Worm (Caenorhabditis elegans) whole organism, dauer: ENCODE results near the gene H39E23.3.

Experiments
- unc-62 ChIP-seq: sonication (generic microtip); optimal IDR thresholded peaks from 2 replicates; lab custom pipeline; 2017; ENCODE audit warnings: missing biosample characterization, missing genetic modification reagents, missing genetic modification characterization

The H39E23.3 gene

DNA sequence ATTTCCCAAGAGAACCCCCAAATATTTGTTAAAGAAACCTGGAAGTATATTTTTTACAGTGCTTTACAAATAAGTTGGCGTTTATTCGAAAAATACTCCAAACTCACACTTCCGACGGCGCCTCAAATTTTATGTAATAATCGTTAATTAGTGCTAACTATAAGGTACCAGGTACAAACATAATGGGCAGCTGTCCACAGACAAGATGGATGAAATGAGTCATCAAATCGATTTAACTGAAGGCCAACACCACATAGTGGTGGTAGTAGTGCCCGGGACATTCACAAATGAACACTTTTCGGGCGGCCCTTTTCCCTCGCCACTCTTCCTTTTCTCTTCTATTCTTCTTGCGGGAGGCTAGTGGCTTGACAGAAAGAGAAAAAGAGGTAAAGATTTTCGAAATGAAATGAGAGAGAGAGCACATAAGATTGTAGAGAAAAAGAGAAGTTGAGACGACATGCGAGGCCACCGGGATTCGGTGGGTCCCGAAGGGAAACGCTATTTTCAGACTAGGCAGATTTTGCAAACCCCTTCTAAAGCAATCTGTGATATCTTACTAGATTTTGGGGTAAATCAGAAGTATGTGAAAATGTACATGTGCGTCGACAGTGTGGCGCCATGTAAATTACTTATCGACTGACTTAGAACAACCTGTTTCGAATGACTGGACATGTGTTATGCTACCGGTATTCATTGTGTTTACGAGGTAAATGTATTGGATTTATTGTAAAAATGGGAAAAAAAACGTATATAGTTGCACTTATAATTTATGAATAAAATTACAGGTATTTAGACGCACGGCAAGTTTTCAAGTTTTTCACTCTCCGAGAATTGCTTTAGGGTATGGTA lies 31.9 kb downstream of the H39E23.3 start:
- no peak for TF ChIP-seq unc-62 (GFP tag; lab: Kevin White, UChicago)

- TF ChIP-seq unc-62 (GFP tag; lab: Kevin White, UChicago) = no peak
These were observed 33.1 kb downstream of the H39E23.3 start for ce11 chrV:14140733-14141132.

ce11 chrV:14141846-14142245 lies 34.2 kb downstream of the H39E23.3 start:
- TF ChIP-seq unc-62 (GFP tag; lab: Kevin White, UChicago) = no peak

DNA sequence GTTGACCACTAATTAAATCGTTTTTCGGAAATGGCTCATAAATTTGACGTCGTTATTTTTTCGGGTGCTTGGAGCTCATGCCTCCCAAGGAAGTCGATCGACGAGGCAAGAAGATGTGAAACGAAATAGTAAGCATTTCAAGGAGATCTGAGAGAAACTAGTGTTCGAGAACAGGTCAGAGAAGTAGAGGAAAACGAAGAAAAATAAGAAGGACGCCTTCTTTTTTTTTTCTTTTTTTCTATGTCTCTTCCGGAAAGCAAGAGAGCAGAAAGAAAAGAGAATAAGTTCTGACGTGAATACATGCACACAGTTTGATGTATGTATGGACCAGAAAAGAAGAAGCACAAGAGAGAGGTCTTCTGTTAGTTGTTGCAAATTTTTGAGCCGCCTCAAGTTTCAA lies 36.0 kb downstream of the H39E23.3 start:
- TF ChIP-seq unc-62 (GFP tag; lab: Kevin White, UChicago) = no peak

DNA sequence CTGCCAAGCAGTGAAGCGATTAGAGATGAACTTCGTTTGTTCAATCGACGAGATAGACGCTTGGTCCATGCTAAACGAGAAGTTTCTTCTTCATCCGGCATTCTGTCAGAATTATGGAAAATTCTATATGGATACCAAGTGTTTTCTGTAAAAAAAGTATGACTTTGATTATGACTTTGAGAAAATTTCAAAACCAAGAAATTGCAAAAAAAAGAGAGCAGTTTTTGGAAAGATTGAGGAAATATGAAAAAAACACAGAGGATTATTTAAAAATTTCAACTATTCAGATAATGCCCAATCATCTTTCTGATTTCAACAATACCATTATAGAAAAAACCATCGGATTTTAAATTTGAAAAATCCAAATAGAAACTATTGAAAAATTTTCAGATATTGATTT lies 37.7 kb downstream of the H39E23.3 start, which contains the start of gene par-1:
par-1 (minus strand) TSS at position 101 of the 400 bp plus-strand sequence.
- TF ChIP-seq unc-62 (GFP tag; lab: Kevin White, UChicago) = no peak

DNA sequence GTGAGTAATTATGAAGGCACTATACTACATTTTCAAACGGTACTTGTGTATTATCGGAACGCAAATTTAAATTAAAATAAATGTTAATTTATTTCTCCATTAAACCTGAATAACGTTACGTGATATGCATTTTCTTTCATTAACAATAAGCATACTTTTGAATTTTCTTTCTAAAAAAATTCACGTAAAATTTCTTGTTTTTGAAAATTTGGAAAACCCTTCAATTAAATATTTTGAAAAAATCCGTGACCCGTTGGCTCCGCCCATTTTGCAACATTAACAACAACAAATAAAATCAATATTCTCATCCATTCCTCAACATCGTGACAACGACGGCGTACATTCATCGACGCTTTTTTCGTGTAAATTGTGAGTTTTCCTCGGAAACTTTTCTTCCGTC lies 38.6 kb downstream of the H39E23.3 start, which contains the start of gene acs-10:
acs-10 (plus strand) TSS at position 301 of the 400 bp plus-strand sequence.
- no peak for TF ChIP-seq unc-62 (GFP tag; lab: Kevin White, UChicago)

ce11 chrV:14147114-14147513 lies 39.5 kb downstream of the H39E23.3 start:
- TF ChIP-seq unc-62 (GFP tag; lab: Kevin White, UChicago) = no peak

ce11 chrV:14149125-14149524 lies 41.5 kb downstream of the H39E23.3 start:
- TF ChIP-seq unc-62 (GFP tag; lab: Kevin White, UChicago) = no peak

ce11 chrV:14150966-14151365 lies 43.4 kb downstream of the H39E23.3 start:
- TF ChIP-seq unc-62 (GFP tag; lab: Kevin White, UChicago) = no peak

DNA sequence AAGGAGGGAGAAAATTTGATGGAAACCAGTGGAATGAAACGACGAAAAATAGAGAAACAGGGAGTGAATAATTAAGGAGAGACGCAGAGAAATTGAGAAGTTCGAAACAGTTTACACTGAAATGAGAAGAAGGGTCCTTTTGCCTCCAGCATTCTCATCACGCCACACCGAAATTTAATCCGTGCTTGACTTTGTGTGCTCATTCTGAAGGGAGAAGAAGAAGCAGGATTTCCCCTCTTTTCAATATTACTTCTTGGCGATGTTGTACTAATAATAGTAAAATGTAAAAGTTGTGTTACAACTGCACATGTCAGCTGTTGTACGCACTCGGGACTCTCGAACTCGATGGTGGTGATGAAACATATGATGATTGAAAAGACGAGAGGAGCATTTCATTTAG lies 46.0 kb downstream of the H39E23.3 start:
- no peak for TF ChIP-seq unc-62 (GFP tag; lab: Kevin White, UChicago)

DNA sequence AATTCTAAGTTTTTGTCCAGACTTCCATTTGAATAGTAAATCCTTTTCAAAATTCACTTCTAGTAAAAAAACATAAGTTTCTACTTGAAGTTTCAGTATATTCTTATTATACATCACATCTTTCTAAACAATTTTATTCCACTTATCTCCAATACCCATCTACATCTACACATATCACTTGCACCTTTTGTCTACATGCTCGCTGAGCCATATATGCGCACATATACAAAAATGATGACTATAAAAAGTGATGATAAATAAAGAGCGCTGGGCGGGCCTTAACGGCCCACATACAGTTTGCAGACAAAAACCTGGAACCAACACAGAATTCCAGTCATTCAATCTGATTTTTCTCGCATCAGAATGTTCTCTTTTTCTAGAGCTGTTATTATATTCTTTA lies 48.9 kb downstream of the H39E23.3 start, which contains the start of gene AH10.2:
AH10.2 (plus strand) TSS at position 301 of the 400 bp plus-strand sequence.
- TF ChIP-seq unc-62 (GFP tag; lab: Kevin White, UChicago) = no peak
